Worm (Caenorhabditis elegans): ENCODE measurements around the gene Y37D8A.6.

The Y37D8A.6 gene

ce11 chrIII:12841328-12841727 lies 28.8 kb downstream of the Y37D8A.6 start:
- TF ChIP-seq ztf-4 (tag; optimal IDR thresholded peaks at IDR 0.05) (peak; percentile 19), pax-3 (tag; optimal IDR thresholded peaks at IDR 0.05) (no peak), mdl-1 (tag; optimal IDR thresholded peaks at IDR 0.05) (peak in 1 of 2 experiments; percentile 9), fkh-10 (GFP tag; optimal IDR thresholded peaks at IDR 0.05) (peak; percentile 8), snu-23 (GFP tag; optimal IDR thresholded peaks at IDR 0.05) (peak; percentile 50), elt-3 (tag; optimal IDR thresholded peaks at IDR 0.05) (peak in 2 of 6 experiments; percentile 26 to 62), nhr-12 (tag; optimal IDR thresholded peaks at IDR 0.05) (no peak), nhr-90 (tag; optimal IDR thresholded peaks at IDR 0.05; ENCODE audit: poor library complexity) (peak; percentile 68), nhr-19 (GFP tag; conservative IDR thresholded peaks at IDR 0.05) (peak; percentile 36; the same call in 1 of the 2 replicates), skn-1 (tag; optimal IDR thresholded peaks at IDR 0.05) (peak; percentile 30), nhr-11 (tag; optimal IDR thresholded peaks at IDR 0.05) (peak; percentile 59), nhr-71 (tag; optimal IDR thresholded peaks at IDR 0.05) (peak; percentile 91), mep-1 (tag; optimal IDR thresholded peaks at IDR 0.05) (peak; percentile 64), lin-39 (tag; optimal IDR thresholded peaks at IDR 0.05) (peak; percentile 18), hpl-2 (GFP tag; optimal IDR thresholded peaks at IDR 0.05) (no peak), efl-1 (optimal IDR thresholded peaks at IDR 0.05) (peak; percentile 24 to 28), efl-1 (GFP tag; optimal IDR thresholded peaks at IDR 0.05 in 1 of 2) (peak; percentile 27 to 89), lin-14 (GFP tag; optimal IDR thresholded peaks at IDR 0.05) (peak; percentile 92), nhr-47 (tag; optimal IDR thresholded peaks at IDR 0.05) (peak; percentile 82), sox-4 (tag; optimal IDR thresholded peaks at IDR 0.05) (peak; percentile 3), lin-35 (GFP tag; optimal IDR thresholded peaks at IDR 0.05) (peak; percentile 40 to 46), unc-98 (GFP tag; IDR thresholded peaks at IDR 0.05) (no peak), unc-86 (tag; optimal IDR thresholded peaks at IDR 0.05) (peak; percentile 62), nhr-28 (tag; optimal IDR thresholded peaks at IDR 0.05) (no peak), hlh-4 (tag; optimal IDR thresholded peaks at IDR 0.05) (no peak), nhr-85 (tag) (peak; percentile 98), blmp-1 (tag; optimal IDR thresholded peaks at IDR 0.05) (peak; percentile 92), dsc-1 (tag; optimal IDR thresholded peaks at IDR 0.05) (peak; percentile 47), swsn-7 (tag; optimal IDR thresholded peaks at IDR 0.05) (peak; percentile 44), elt-2 (tag; optimal IDR thresholded peaks at IDR 0.05) (peak; percentile 36), lsy-2 (tag; optimal IDR thresholded peaks at IDR 0.05) (peak; percentile 55 to 61), pqm-1 (tag; optimal IDR thresholded peaks at IDR 0.05) (no peak), irx-1 (tag; optimal IDR thresholded peaks at IDR 0.05) (no peak), alr-1 (tag; optimal IDR thresholded peaks at IDR 0.05; ENCODE audit: borderline replicate concordance) (no peak), ceh-82 (tag; optimal IDR thresholded peaks at IDR 0.05) (no peak), fkh-8 (tag; optimal IDR thresholded peaks at IDR 0.05) (peak; percentile 85), unc-130 (tag; optimal IDR thresholded peaks at IDR 0.05) (no peak), tbx-2 (tag; optimal IDR thresholded peaks at IDR 0.05) (peak; percentile 14), egl-27 (tag; optimal IDR thresholded peaks at IDR 0.05) (peak in 1 of 2 experiments; percentile 40), hlh-17 (GFP tag; optimal IDR thresholded peaks at IDR 0.05; ENCODE audit: borderline replicate concordance) (no peak), nhr-20 (tag; optimal IDR thresholded peaks at IDR 0.05) (peak; percentile 73), dpl-1 (GFP tag; optimal IDR thresholded peaks at IDR 0.05) (peak; percentile 22 to 34 (median 28)), egl-13 (tag; optimal IDR thresholded peaks at IDR 0.05) (peak; percentile 79), C16A3.4 (tag; optimal IDR thresholded peaks at IDR 0.05) (peak; percentile 21), lin-13 (GFP tag; optimal IDR thresholded peaks at IDR 0.05) (peak; percentile 55), jun-1 (tag; optimal IDR thresholded peaks at IDR 0.05) (peak; percentile 32), xbp-1 (tag; optimal IDR thresholded peaks at IDR 0.05) (peak; percentile 18)

All from whole organism, L1 larva.